Fruit fly (Drosophila melanogaster) whole organism, embryonic: ENCODE measurements around the gene CG43707.
A peak's percentile ranks its signal among the peaks of the same experiment; 100 is the strongest.

Source experiments
- Adf1 ChIP-seq: fragments of 200-800 bp; sonication (Bioruptor generic); IDR thresholded peaks from 2 replicates; pipeline ENCODE4 v1.3.6; 2022; ENCODE audit warnings: missing biosample characterization, missing genetic modification characterization
- Awh ChIP-seq: fragments of 200-800 bp; sonication (Bioruptor generic); IDR thresholded peaks from 2 replicates; pipeline ENCODE4, ENCODE4 v1.3.6; 2022; ENCODE audit warnings: missing biosample characterization, missing genetic modification characterization
- BEAF-32 ChIP-seq: fragments of 200-800 bp; sonication (Bioruptor generic); optimal IDR thresholded peaks from 3 replicates; lab custom pipeline; 2017; ENCODE audit warnings: missing biosample characterization, missing genetic modification characterization, mild to moderate bottlenecking, moderate library complexity, missing genetic modification reagents
- Bdp1 ChIP-seq: fragments of 200-800 bp; sonication (Bioruptor generic); optimal IDR thresholded peaks from 3 replicates; lab custom pipeline; 2016; ENCODE audit warnings: missing biosample characterization, missing genetic modification characterization
- BtbVII ChIP-seq: fragments of 200-800 bp; sonication (Bioruptor generic); optimal IDR thresholded peaks from 3 replicates; lab custom pipeline; 2017; ENCODE audit warnings: missing biosample characterization, mild to moderate bottlenecking, missing genetic modification characterization
- CG10321 ChIP-seq: fragments of 200-800 bp; sonication (Bioruptor generic); IDR thresholded peaks from 2 replicates; pipeline ENCODE4 v1.3.6; 2022; ENCODE audit warnings: missing biosample characterization, missing genetic modification characterization
- CG10366 ChIP-seq: fragments of 200-800 bp; sonication (Bioruptor generic); IDR thresholded peaks from 2 replicates; pipeline ENCODE4 v1.3.6; 2022; ENCODE audit warnings: missing biosample characterization, missing genetic modification characterization
- CG10431 ChIP-seq: fragments of 200-800 bp; sonication (Bioruptor generic); optimal IDR thresholded peaks from 3 replicates; lab custom pipeline; 2018; ENCODE audit warnings: missing biosample characterization, mild to moderate bottlenecking, missing genetic modification characterization
- CG11398 ChIP-seq: fragments of 200-800 bp; sonication (Bioruptor generic); optimal IDR thresholded peaks from 2 replicates; lab custom pipeline; 2016; ENCODE audit warnings: missing biosample characterization, missing genetic modification characterization
- CG14667 ChIP-seq: fragments of 200-800 bp; sonication (Bioruptor generic); IDR thresholded peaks from 2 replicates; pipeline ENCODE4 v1.3.6; 2022; ENCODE audit warnings: missing biosample characterization, missing genetic modification characterization
- CG14965 ChIP-seq: fragments of 200-800 bp; sonication (Bioruptor generic); optimal IDR thresholded peaks from 2 replicates; lab custom pipeline; 2016; ENCODE audit warnings: missing biosample characterization, missing genetic modification characterization, borderline replicate concordance
- CG16779 ChIP-seq: fragments of 200-800 bp; sonication (Bioruptor generic); IDR thresholded peaks from 2 replicates; pipeline ENCODE4 v1.3.6; 2022; ENCODE audit warnings: missing biosample characterization, missing genetic modification characterization
- CG18476 ChIP-seq: fragments of 200-800 bp; sonication (Bioruptor generic); optimal IDR thresholded peaks from 2 replicates; lab custom pipeline; 2016; ENCODE audit warnings: missing biosample characterization, mild to moderate bottlenecking, missing genetic modification characterization
- CG18599 ChIP-seq: fragments of 200-800 bp; sonication (Bioruptor generic); optimal IDR thresholded peaks from 3 replicates; lab custom pipeline; 2017; ENCODE audit warnings: missing biosample characterization, missing genetic modification characterization, mild to moderate bottlenecking, moderate library complexity, missing genetic modification reagents
- CG2202 ChIP-seq: fragments of 200-800 bp; sonication (Bioruptor generic); optimal IDR thresholded peaks from 2 replicates; lab custom pipeline; 2018; ENCODE audit warnings: missing biosample characterization, mild to moderate bottlenecking, missing genetic modification characterization
- CG3995 ChIP-seq: fragments of 200-800 bp; sonication (Bioruptor generic); optimal IDR thresholded peaks from 3 replicates; lab custom pipeline; 2016; ENCODE audit warnings: missing biosample characterization, missing genetic modification characterization
- CG6654 ChIP-seq: fragments of 200-800 bp; sonication (Bioruptor generic); optimal IDR thresholded peaks from 2 replicates; lab custom pipeline; 2017; ENCODE audit warnings: missing biosample characterization, mild to moderate bottlenecking, missing genetic modification characterization
- CG6854 ChIP-seq: fragments of 200-800 bp; sonication (Bioruptor generic); optimal IDR thresholded peaks from 3 replicates; lab custom pipeline; 2017; ENCODE audit warnings: missing biosample characterization, mild to moderate bottlenecking, missing genetic modification characterization
- CG7987 ChIP-seq: fragments of 200-800 bp; sonication (Bioruptor generic); optimal IDR thresholded peaks from 2 replicates; lab custom pipeline; 2018; ENCODE audit warnings: missing biosample characterization, mild to moderate bottlenecking, missing genetic modification characterization, moderate library complexity
- CG8281 ChIP-seq: fragments of 200-800 bp; sonication (Bioruptor generic); optimal IDR thresholded peaks from 2 replicates; lab custom pipeline; 2018; ENCODE audit warnings: missing biosample characterization, mild to moderate bottlenecking, missing genetic modification characterization, moderate library complexity
- CTCF ChIP-seq: fragments of 200-800 bp; sonication (Bioruptor generic); optimal IDR thresholded peaks from 2 replicates; lab custom pipeline; 2017; ENCODE audit warnings: missing biosample characterization, mild to moderate bottlenecking, missing genetic modification characterization, moderate library complexity
- CkIIα-i1 ChIP-seq: fragments of 200-800 bp; sonication (Bioruptor generic); IDR thresholded peaks from 2 replicates; pipeline ENCODE4 v1.3.6; 2022; ENCODE audit warnings: missing biosample characterization, missing genetic modification characterization
- Doc2 ChIP-seq: fragments of 200-800 bp; sonication (Bioruptor generic); IDR thresholded peaks from 2 replicates; pipeline ENCODE4 v1.3.6; 2022; ENCODE audit warnings: missing biosample characterization, missing genetic modification characterization
- HHEX ChIP-seq: fragments of 200-800 bp; sonication (Bioruptor generic); optimal IDR thresholded peaks from 3 replicates; lab custom pipeline; 2017; ENCODE audit warnings: missing biosample characterization, mild to moderate bottlenecking, missing genetic modification characterization, missing genetic modification reagents
- Hr78 ChIP-seq, 2 experiments: fragments of 200-800 bp in 1 of 2; fragments of >200 bp in 1 of 2; sonication (Bioruptor generic) in 1 of 2; optimal IDR thresholded peaks; 2 replicates each; lab custom pipeline; 2017 to 2019; ENCODE audit warnings: missing biosample characterization in 2 of 2, missing genetic modification characterization in 2 of 2, mild to moderate bottlenecking in 1 of 2, moderate library complexity in 1 of 2
- Myb ChIP-seq: fragments of 200-800 bp; sonication (Bioruptor generic); optimal IDR thresholded peaks from 2 replicates; lab custom pipeline; 2016; ENCODE audit warnings: missing biosample characterization, missing genetic modification characterization
- NC2α ChIP-seq: fragments of 200-800 bp; sonication (Bioruptor generic); optimal IDR thresholded peaks from 2 replicates; lab custom pipeline; 2016; ENCODE audit warnings: missing biosample characterization, missing genetic modification characterization
- Oaz ChIP-seq: fragments of 200-800 bp; sonication (Bioruptor generic); IDR thresholded peaks from 2 replicates; pipeline ENCODE4 v1.3.6; 2022; ENCODE audit warnings: missing biosample characterization, missing genetic modification characterization
- Opbp ChIP-seq: fragments of 200-800 bp; sonication (Bioruptor generic); IDR thresholded peaks from 3 replicates; pipeline ENCODE4 v1.3.6; 2022; ENCODE audit warnings: missing biosample characterization, missing genetic modification characterization; ENCODE audit not compliant: partially characterized antibody
- Ptx1 ChIP-seq: fragments of 200-800 bp; sonication (Bioruptor generic); IDR thresholded peaks from 2 replicates; pipeline ENCODE4 v1.3.6; 2022; ENCODE audit warnings: missing biosample characterization, missing genetic modification characterization
- Sox102F ChIP-seq: fragments of 200-800 bp; sonication (Bioruptor generic); optimal IDR thresholded peaks from 2 replicates; lab custom pipeline; 2018; ENCODE audit warnings: missing biosample characterization, mild to moderate bottlenecking, missing genetic modification characterization, moderate library complexity
- Spps ChIP-seq: fragments of 200-800 bp; sonication (Bioruptor generic); optimal IDR thresholded peaks from 2 replicates; lab custom pipeline; 2018; ENCODE audit warnings: missing biosample characterization, mild to moderate bottlenecking, missing genetic modification characterization
- ase ChIP-seq: fragments of 200-800 bp; sonication (Bioruptor generic); IDR thresholded peaks from 3 replicates; pipeline ENCODE4 v1.3.6; 2022; ENCODE audit warnings: missing biosample characterization, missing genetic modification characterization
- ash1 ChIP-seq: fragments of 200-800 bp; sonication (Bioruptor generic); optimal IDR thresholded peaks from 2 replicates; lab custom pipeline; 2018; ENCODE audit warnings: missing biosample characterization, mild to moderate bottlenecking, missing genetic modification characterization
- dmrt99B ChIP-seq: fragments of 200-800 bp; sonication (Bioruptor generic); optimal IDR thresholded peaks from 2 replicates; lab custom pipeline; 2018; ENCODE audit warnings: missing biosample characterization, mild to moderate bottlenecking, missing genetic modification characterization, moderate library complexity
- eve ChIP-seq, 2 experiments: fragments of >200 bp; optimal IDR thresholded peaks; 2 replicates each; lab custom pipeline; 2017; ENCODE audit warnings: missing biosample characterization in 2 of 2, missing genetic modification characterization in 2 of 2
- exex ChIP-seq: fragments of 200-800 bp; sonication (Bioruptor generic); optimal IDR thresholded peaks from 4 replicates; lab custom pipeline; 2018; ENCODE audit warnings: missing biosample characterization, mild to moderate bottlenecking, missing genetic modification characterization, moderate library complexity
- hbn ChIP-seq: fragments of 200-800 bp; sonication (Bioruptor generic); IDR thresholded peaks from 2 replicates; pipeline ENCODE4 v1.3.6; 2022; ENCODE audit warnings: missing biosample characterization, missing genetic modification characterization; ENCODE audit not compliant: partially characterized antibody
- hkb ChIP-seq, 2 experiments: fragments of 200-800 bp in 1 of 2; fragments of >200 bp in 1 of 2; sonication (Bioruptor generic) in 1 of 2; IDR thresholded peaks in 1 of 2; optimal IDR thresholded peaks in 1 of 2; 2 replicates each; pipeline versions ENCODE4 v1.3.6 to Lab custom; 2017 to 2022; ENCODE audit warnings: missing biosample characterization in 1 of 2, missing genetic modification characterization in 1 of 2
- jing ChIP-seq: fragments of 200-800 bp; sonication (Bioruptor generic); optimal IDR thresholded peaks from 2 replicates; lab custom pipeline; 2018; ENCODE audit warnings: missing biosample characterization, mild to moderate bottlenecking, missing genetic modification characterization
- knrl ChIP-seq: fragments of 200-800 bp; sonication (Bioruptor generic); IDR thresholded peaks from 3 replicates; pipeline ENCODE4 v1.3.6; 2022; ENCODE audit warnings: missing biosample characterization, missing genetic modification characterization; ENCODE audit not compliant: partially characterized antibody
- mld ChIP-seq: fragments of 200-800 bp; sonication (Bioruptor generic); IDR thresholded peaks from 3 replicates; pipeline ENCODE4 v1.3.6; 2022; ENCODE audit warnings: missing biosample characterization, missing genetic modification characterization; ENCODE audit not compliant: partially characterized antibody
- odd ChIP-seq: fragments of 200-800 bp; sonication (Bioruptor generic); optimal IDR thresholded peaks from 2 replicates; lab custom pipeline; 2017; ENCODE audit warnings: missing biosample characterization, mild to moderate bottlenecking, missing genetic modification characterization
- peb ChIP-seq: fragments of 200-800 bp; sonication (Bioruptor generic); IDR thresholded peaks from 2 replicates; pipeline ENCODE4 v1.3.6; 2022; ENCODE audit warnings: missing biosample characterization, missing genetic modification characterization
- slou ChIP-seq: fragments of 200-800 bp; sonication (Bioruptor generic); optimal IDR thresholded peaks from 3 replicates; lab custom pipeline; 2016; ENCODE audit warnings: missing biosample characterization, missing genetic modification characterization
- sqz ChIP-seq: fragments of 200-800 bp; sonication (Bioruptor generic); optimal IDR thresholded peaks from 3 replicates; lab custom pipeline; 2018; ENCODE audit warnings: missing biosample characterization, mild to moderate bottlenecking, missing genetic modification characterization
- sr ChIP-seq: fragments of 200-800 bp; sonication (Bioruptor generic); IDR thresholded peaks from 3 replicates; pipeline ENCODE4 v1.3.6; 2022; ENCODE audit warnings: missing biosample characterization, missing genetic modification characterization
- unpg ChIP-seq: fragments of 200-800 bp; sonication (Bioruptor generic); optimal IDR thresholded peaks from 3 replicates; lab custom pipeline; 2018; ENCODE audit warnings: missing biosample characterization, mild to moderate bottlenecking, missing genetic modification characterization, moderate library complexity
- vfl ChIP-seq: fragments of 200-800 bp; sonication (Bioruptor generic); optimal IDR thresholded peaks from 2 replicates; lab custom pipeline; 2016; ENCODE audit warnings: missing biosample characterization, missing genetic modification characterization
- zen ChIP-seq: fragments of 200-800 bp; sonication (Bioruptor generic); optimal IDR thresholded peaks from 3 replicates; lab custom pipeline; 2018; ENCODE audit warnings: missing biosample characterization, mild to moderate bottlenecking, missing genetic modification characterization, moderate library complexity

Gene CG43707

DNA sequence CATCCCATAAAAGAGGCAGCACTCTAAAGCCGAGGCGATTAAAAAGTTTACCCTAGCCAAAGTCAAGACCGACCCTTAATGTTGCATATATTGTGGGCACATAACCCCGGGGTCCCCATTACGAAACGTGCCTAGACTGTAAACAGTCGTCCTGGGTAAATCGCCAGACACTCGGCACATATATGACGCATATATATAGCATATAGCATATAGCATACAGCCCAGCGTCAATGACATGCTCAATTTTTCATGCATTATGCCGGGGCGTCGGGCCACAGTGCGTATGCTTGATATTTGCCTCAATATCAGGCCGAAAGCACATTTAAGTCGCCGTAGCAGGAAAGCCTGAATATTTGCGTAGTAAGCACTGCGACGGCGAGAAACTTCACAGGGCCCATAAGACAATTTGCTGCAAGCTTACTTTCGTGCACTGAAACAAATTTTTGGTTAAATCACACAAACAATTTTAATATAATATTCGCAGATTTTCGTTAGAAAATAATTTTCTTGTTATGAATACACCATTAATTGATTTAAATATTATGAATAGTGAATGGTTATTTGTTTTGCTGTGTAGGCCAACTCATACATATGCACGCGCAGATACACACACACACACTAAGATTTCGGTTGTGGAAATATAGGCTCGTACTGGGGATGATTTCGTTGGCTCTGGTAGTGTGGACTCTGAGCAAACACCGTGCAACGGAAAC lies 2.1 kb upstream of the CG43707 start (continued):
- TF ChIP-seq HHEX (GFP tag; lab: Kevin White, UChicago) (peak; percentile 15), CG18599 (GFP tag; lab: Kevin White, UChicago) (peak; percentile 81), Hr78 (GFP tag; optimal IDR thresholded peaks at IDR 0.05; lab: Kevin White, UChicago) (no peak), slou (no peak), Bdp1 (GFP tag; lab: Kevin White, UChicago) (no peak), sqz (GFP tag; lab: Kevin White, UChicago) (no peak), Ptx1 (GFP tag; lab: Robert Waterston, UW) (peak; percentile 52), unpg (GFP tag; lab: Kevin White, UChicago) (no peak), hbn (GFP tag; lab: Robert Waterston, UW) (no peak), CTCF (GFP tag; lab: Kevin White, UChicago) (no peak), CG14965 (GFP tag; lab: Kevin White, UChicago) (no peak), Awh (GFP tag; lab: Robert Waterston, UW) (no peak), NC2α (GFP tag; lab: Kevin White, UChicago) (no peak), knrl (GFP tag; lab: Robert Waterston, UW) (no peak), Myb (GFP tag; lab: Kevin White, UChicago) (no peak), dmrt99B (tag; lab: Kevin White, UChicago) (peak; percentile 53), CG7987 (no peak), jing (GFP tag; lab: Kevin White, UChicago) (no peak), zen (tag; lab: Kevin White, UChicago) (no peak), CG6654 (GFP tag; lab: Kevin White, UChicago) (no peak), Sox102F (GFP tag; lab: Kevin White, UChicago) (peak; percentile 37), mld (GFP tag; lab: Robert Waterston, UW) (no peak), Opbp (GFP tag; lab: Robert Waterston, UW) (no peak), BtbVII (GFP tag; lab: Kevin White, UChicago) (peak; percentile 13), CG3995 (GFP tag; lab: Kevin White, UChicago) (no peak), CkIIα-i1 (GFP tag; lab: Robert Waterston, UW) (no peak), sr (no peak), CG10431 (GFP tag; lab: Kevin White, UChicago) (no peak), odd (no peak), Doc2 (GFP tag; lab: Robert Waterston, UW) (no peak), exex (tag; lab: Kevin White, UChicago) (no peak), CG6854 (no peak), vfl (GFP tag; lab: Kevin White, UChicago) (no peak), ash1 (GFP tag; lab: Kevin White, UChicago) (no peak), ase (GFP tag; lab: Robert Waterston, UW) (no peak), CG10366 (GFP tag; lab: Robert Waterston, UW) (0 out of 2 replicates have a peak, but pooled peaks have one; percentile 7), CG2202 (tag; lab: Kevin White, UChicago) (no peak), eve (GFP tag; optimal IDR thresholded peaks at IDR 0.05; lab: Kevin White, UChicago) (no peak), peb (GFP tag; lab: Robert Waterston, UW) (no peak), CG18476 (GFP tag; lab: Kevin White, UChicago) (no peak), BEAF-32 (no peak), hkb (optimal IDR thresholded peaks at IDR 0.05; lab: Kevin White, UChicago) (no peak), hkb (GFP tag; IDR thresholded peaks at IDR 0.05; lab: Robert Waterston, UW) (peak; percentile 64), Spps (tag; lab: Kevin White, UChicago) (no peak), CG16779 (GFP tag; lab: Robert Waterston, UW) (no peak), CG8281 (tag; lab: Kevin White, UChicago) (no peak), CG11398 (no peak), CG14667 (GFP tag; lab: Robert Waterston, UW) (no peak), Adf1 (GFP tag; lab: Robert Waterston, UW) (peak; percentile 40; the same call in 1 of the 2 replicates), Oaz (GFP tag; lab: Robert Waterston, UW) (no peak), CG10321 (GFP tag; lab: Robert Waterston, UW) (no peak)
